Fruit fly (Drosophila melanogaster) whole organism, embryonic: ENCODE results near the gene IFT54.

Experiments
- CG1233 ChIP-seq: fragments of 200-800 bp; sonication (Bioruptor generic); optimal IDR thresholded peaks from 4 replicates; lab custom pipeline; 2018; ENCODE audit warnings: missing biosample characterization, mild to moderate bottlenecking, missing genetic modification characterization
- CG30020 ChIP-seq: fragments of 200-800 bp; optimal IDR thresholded peaks from 2 replicates; lab custom pipeline; 2019; ENCODE audit warnings: missing biosample characterization, mild to moderate bottlenecking, missing genetic modification characterization, moderate library complexity
- CG6765 ChIP-seq: fragments of 200-800 bp; sonication (Bioruptor generic); optimal IDR thresholded peaks from 3 replicates; lab custom pipeline; 2017; ENCODE audit warnings: missing biosample characterization, mild to moderate bottlenecking, missing genetic modification characterization
- H2.0 ChIP-seq: fragments of 200-800 bp; sonication (Bioruptor generic); IDR thresholded peaks from 2 replicates; pipeline ENCODE4 v1.3.6; 2022; ENCODE audit warnings: missing biosample characterization, missing genetic modification characterization
- Six4 ChIP-seq: fragments of 200-800 bp; sonication (Bioruptor generic); optimal IDR thresholded peaks from 2 replicates; lab custom pipeline; 2016; ENCODE audit warnings: missing biosample characterization, missing genetic modification characterization
- nerfin-2 ChIP-seq: fragments of 200-800 bp; sonication (Bioruptor generic); IDR thresholded peaks from 2 replicates; pipeline ENCODE4 v1.3.6; 2022; ENCODE audit warnings: missing biosample characterization, missing genetic modification characterization; ENCODE audit not compliant: partially characterized antibody
- seq ChIP-seq: fragments of 200-800 bp; sonication (Bioruptor generic); IDR thresholded peaks from 2 replicates; pipeline ENCODE4 v1.3.6; 2022; ENCODE audit warnings: missing biosample characterization, missing genetic modification characterization

dm6 chr3R:14315912-14316444, 13.8 kb downstream of the IFT54 start, which contains the start of gene Set8:
- no peak for TF ChIP-seq CG6765 (GFP tag; lab: Kevin White, UChicago)
- no peak for TF ChIP-seq seq
- TF ChIP-seq nerfin-2 (GFP tag; lab: Robert Waterston, UW): no peak
- no peak for TF ChIP-seq CG1233
- no peak for TF ChIP-seq CG30020 (tag; lab: Kevin White, UChicago)
- TF ChIP-seq H2.0 (GFP tag; lab: Robert Waterston, UW): no peak
- no peak for TF ChIP-seq Six4
